Fruit fly (Drosophila melanogaster) whole organism, embryonic: Measurements from ENCODE around the gene Sytbeta.
A peak's percentile ranks its signal among the peaks of the same experiment; 100 is the strongest.

ENCODE experiments used
- CG10267 ChIP-seq: fragments of 200-800 bp; sonication (Bioruptor generic); optimal IDR thresholded peaks from 2 replicates; lab custom pipeline; 2018; ENCODE audit warnings: missing biosample characterization, mild to moderate bottlenecking, missing genetic modification characterization, moderate library complexity
- CG12391 ChIP-seq: fragments of 200-800 bp; sonication (Bioruptor generic); optimal IDR thresholded peaks from 3 replicates; lab custom pipeline; 2018; ENCODE audit warnings: missing biosample characterization, mild to moderate bottlenecking, missing genetic modification characterization, moderate library complexity
- CG14667 ChIP-seq: fragments of 200-800 bp; sonication (Bioruptor generic); IDR thresholded peaks from 2 replicates; pipeline ENCODE4 v1.3.6; 2022; ENCODE audit warnings: missing biosample characterization, missing genetic modification characterization
- CG14965 ChIP-seq: fragments of 200-800 bp; sonication (Bioruptor generic); optimal IDR thresholded peaks from 2 replicates; lab custom pipeline; 2016; ENCODE audit warnings: missing biosample characterization, missing genetic modification characterization, borderline replicate concordance
- CG15696 ChIP-seq: fragments of 200-800 bp; sonication (Bioruptor generic); optimal IDR thresholded peaks from 2 replicates; lab custom pipeline; 2019; ENCODE audit warnings: missing biosample characterization, mild to moderate bottlenecking, missing genetic modification characterization, moderate library complexity
- CG17359 ChIP-seq: fragments of 200-800 bp; sonication (Bioruptor generic); optimal IDR thresholded peaks from 3 replicates; lab custom pipeline; 2018; ENCODE audit warnings: missing biosample characterization, mild to moderate bottlenecking, missing genetic modification characterization, moderate library complexity
- CG2120 ChIP-seq: fragments of 200-800 bp; sonication (Bioruptor generic); optimal IDR thresholded peaks from 3 replicates; lab custom pipeline; 2016; ENCODE audit warnings: missing biosample characterization, missing genetic modification characterization
- CG2202 ChIP-seq: fragments of 200-800 bp; sonication (Bioruptor generic); optimal IDR thresholded peaks from 2 replicates; lab custom pipeline; 2018; ENCODE audit warnings: missing biosample characterization, mild to moderate bottlenecking, missing genetic modification characterization
- CG31441 ChIP-seq: fragments of 200-800 bp; sonication (Bioruptor generic); IDR thresholded peaks from 2 replicates; pipeline ENCODE4 v1.3.6; 2022; ENCODE audit warnings: missing biosample characterization, missing genetic modification characterization
- CG32772 ChIP-seq: fragments of 200-800 bp; sonication (Bioruptor generic); IDR thresholded peaks from 2 replicates; pipeline ENCODE4 v1.3.6; 2022; ENCODE audit warnings: missing biosample characterization, missing genetic modification characterization
- CG33213 ChIP-seq: fragments of 200-800 bp; sonication (Bioruptor generic); optimal IDR thresholded peaks from 3 replicates; lab custom pipeline; 2016; ENCODE audit warnings: missing biosample characterization, missing genetic modification characterization
- CG3995 ChIP-seq: fragments of 200-800 bp; sonication (Bioruptor generic); optimal IDR thresholded peaks from 3 replicates; lab custom pipeline; 2016; ENCODE audit warnings: missing biosample characterization, missing genetic modification characterization
- CG7745 ChIP-seq: fragments of 200-800 bp; sonication (Bioruptor generic); optimal IDR thresholded peaks from 2 replicates; lab custom pipeline; 2018; ENCODE audit warnings: missing biosample characterization, mild to moderate bottlenecking, missing genetic modification characterization, moderate library complexity
- CG7839 ChIP-seq: fragments of 200-800 bp; sonication (Bioruptor generic); optimal IDR thresholded peaks from 3 replicates; lab custom pipeline; 2018; ENCODE audit warnings: missing biosample characterization, mild to moderate bottlenecking, missing genetic modification characterization, moderate library complexity
- CG9797 ChIP-seq: fragments of 200-800 bp; sonication (Bioruptor generic); optimal IDR thresholded peaks from 3 replicates; lab custom pipeline; 2018; ENCODE audit warnings: missing biosample characterization, mild to moderate bottlenecking, missing genetic modification characterization
- CG9932 ChIP-seq: fragments of 200-800 bp; sonication (Bioruptor generic); IDR thresholded peaks from 2 replicates; pipeline ENCODE4 v1.3.6; 2022; ENCODE audit warnings: missing biosample characterization, missing genetic modification characterization
- D19A ChIP-seq: fragments of 200-800 bp; optimal IDR thresholded peaks from 3 replicates; lab custom pipeline; 2019; ENCODE audit warnings: missing biosample characterization, mild to moderate bottlenecking, missing genetic modification characterization, moderate library complexity
- D19B ChIP-seq: fragments of 200-800 bp; sonication (Bioruptor generic); optimal IDR thresholded peaks from 2 replicates; lab custom pipeline; 2017; ENCODE audit warnings: missing biosample characterization, mild to moderate bottlenecking, missing genetic modification characterization
- Drgx ChIP-seq: fragments of 200-800 bp; sonication (Bioruptor generic); IDR thresholded peaks from 2 replicates; pipeline ENCODE4 v1.3.6; 2022; ENCODE audit warnings: missing biosample characterization, missing genetic modification characterization
- Ets65A ChIP-seq: fragments of 200-800 bp; sonication (Bioruptor generic); peaks from one replicate; lab custom pipeline; 2016; ENCODE audit warnings: missing biosample characterization, missing genetic modification characterization
- Fer2 ChIP-seq: fragments of 200-800 bp; sonication (Bioruptor generic); optimal IDR thresholded peaks from 2 replicates; lab custom pipeline; 2018; ENCODE audit warnings: missing biosample characterization, mild to moderate bottlenecking, missing genetic modification characterization, moderate library complexity
- Hr51 ChIP-seq, 2 experiments: fragments of 200-800 bp; sonication (Bioruptor generic); optimal IDR thresholded peaks; 2 replicates in 1 of 2; 3 replicates in 1 of 2; lab custom pipeline; 2016 to 2018; ENCODE audit warnings: missing biosample characterization in 2 of 2, missing genetic modification characterization in 2 of 2, mild to moderate bottlenecking in 1 of 2, moderate library complexity in 1 of 2
- Lim3 ChIP-seq: fragments of 200-800 bp; sonication (Bioruptor generic); IDR thresholded peaks from 2 replicates; pipeline ENCODE4 v1.3.6; 2022; ENCODE audit warnings: missing biosample characterization, missing genetic modification characterization
- NC2α ChIP-seq: fragments of 200-800 bp; sonication (Bioruptor generic); optimal IDR thresholded peaks from 2 replicates; lab custom pipeline; 2016; ENCODE audit warnings: missing biosample characterization, missing genetic modification characterization
- NFAT ChIP-seq: fragments of 200-800 bp; sonication (Bioruptor generic); IDR thresholded peaks from 2 replicates; pipeline ENCODE4 v1.3.6; 2022; ENCODE audit warnings: missing biosample characterization, missing genetic modification characterization
- NfI ChIP-seq: fragments of 200-800 bp; sonication (Bioruptor generic); optimal IDR thresholded peaks from 3 replicates; lab custom pipeline; 2018; ENCODE audit warnings: missing biosample characterization, mild to moderate bottlenecking, missing genetic modification characterization, moderate library complexity
- Oaz ChIP-seq: fragments of 200-800 bp; sonication (Bioruptor generic); IDR thresholded peaks from 2 replicates; pipeline ENCODE4 v1.3.6; 2022; ENCODE audit warnings: missing biosample characterization, missing genetic modification characterization
- Pdp1 ChIP-seq, 2 experiments: fragments of 200-800 bp; sonication (Bioruptor generic); optimal IDR thresholded peaks; 3 replicates each; lab custom pipeline; 2016; ENCODE audit warnings: missing biosample characterization in 2 of 2, missing genetic modification characterization in 2 of 2, mild to moderate bottlenecking in 1 of 2, moderate library complexity in 1 of 2
- Rfx ChIP-seq: fragments of 200-800 bp; sonication (Bioruptor generic); IDR thresholded peaks from 2 replicates; pipeline ENCODE4 v1.3.6; 2022; ENCODE audit warnings: missing biosample characterization, missing genetic modification characterization
- Scr ChIP-seq: fragments of 200-800 bp; sonication (Bioruptor generic); IDR thresholded peaks from 2 replicates; pipeline ENCODE4 v1.3.6; 2022; ENCODE audit warnings: missing biosample characterization, missing genetic modification characterization; ENCODE audit not compliant: partially characterized antibody
- Sox102F ChIP-seq: fragments of 200-800 bp; sonication (Bioruptor generic); optimal IDR thresholded peaks from 2 replicates; lab custom pipeline; 2018; ENCODE audit warnings: missing biosample characterization, mild to moderate bottlenecking, missing genetic modification characterization, moderate library complexity
- ac ChIP-seq: fragments of 200-800 bp; sonication (Bioruptor generic); optimal IDR thresholded peaks from 3 replicates; lab custom pipeline; 2017; ENCODE audit warnings: missing biosample characterization, mild to moderate bottlenecking, missing genetic modification characterization
- bigmax ChIP-seq: fragments of 200-800 bp; sonication (Bioruptor generic); optimal IDR thresholded peaks from 2 replicates; lab custom pipeline; 2018; ENCODE audit warnings: missing biosample characterization, mild to moderate bottlenecking, missing genetic modification characterization
- crp ChIP-seq, 2 experiments: fragments of 200-800 bp; sonication (Bioruptor generic); optimal IDR thresholded peaks; 2 replicates in 1 of 2; 3 replicates in 1 of 2; lab custom pipeline; 2017; ENCODE audit warnings: missing biosample characterization in 2 of 2, missing genetic modification characterization in 2 of 2, mild to moderate bottlenecking in 1 of 2, moderate library complexity in 1 of 2
- dmrt99B ChIP-seq: fragments of 200-800 bp; sonication (Bioruptor generic); optimal IDR thresholded peaks from 2 replicates; lab custom pipeline; 2018; ENCODE audit warnings: missing biosample characterization, mild to moderate bottlenecking, missing genetic modification characterization, moderate library complexity
- dpn ChIP-seq, 2 experiments: fragments of 200-800 bp; sonication (Bioruptor generic); optimal IDR thresholded peaks; 3 replicates each; lab custom pipeline; 2016; ENCODE audit warnings: missing biosample characterization in 2 of 2, missing genetic modification characterization in 2 of 2
- ftz-f1 ChIP-seq: fragments of 200-800 bp; sonication (Bioruptor generic); optimal IDR thresholded peaks from 2 replicates; lab custom pipeline; 2016; ENCODE audit warnings: missing biosample characterization, missing genetic modification characterization
- gce ChIP-seq: fragments of 200-800 bp; sonication (Bioruptor generic); IDR thresholded peaks from 3 replicates; pipeline ENCODE4 v1.3.6; 2022; ENCODE audit warnings: missing biosample characterization, missing genetic modification characterization
- h ChIP-seq: fragments of >200 bp; optimal IDR thresholded peaks from 2 replicates; lab custom pipeline; 2017
- lab ChIP-seq: fragments of 200-800 bp; sonication (Bioruptor generic); optimal IDR thresholded peaks from 3 replicates; lab custom pipeline; 2017; ENCODE audit warnings: missing biosample characterization, missing genetic modification characterization, mild to moderate bottlenecking, moderate library complexity, missing genetic modification reagents
- lbe ChIP-seq: fragments of 200-800 bp; sonication (Bioruptor generic); optimal IDR thresholded peaks from 2 replicates; lab custom pipeline; 2016; ENCODE audit warnings: missing biosample characterization, mild to moderate bottlenecking, missing genetic modification characterization
- nmo ChIP-seq: fragments of 200-800 bp; sonication (Bioruptor generic); optimal IDR thresholded peaks from 2 replicates; lab custom pipeline; 2018; ENCODE audit warnings: missing biosample characterization, mild to moderate bottlenecking, missing genetic modification characterization, moderate library complexity
- ro ChIP-seq: fragments of 200-800 bp; sonication (Bioruptor generic); IDR thresholded peaks from 2 replicates; pipeline ENCODE4 v1.3.6; 2022; ENCODE audit warnings: missing biosample characterization, missing genetic modification characterization
- row ChIP-seq: fragments of 200-800 bp; sonication (Bioruptor generic); IDR thresholded peaks from 3 replicates; pipeline ENCODE4 v1.3.6; 2022; ENCODE audit warnings: missing biosample characterization, missing genetic modification characterization
- run ChIP-seq: fragments of 200-800 bp; sonication (Bioruptor generic); optimal IDR thresholded peaks from 3 replicates; lab custom pipeline; 2018; ENCODE audit warnings: missing biosample characterization, mild to moderate bottlenecking, missing genetic modification characterization
- scrt ChIP-seq: fragments of 200-800 bp; sonication (Bioruptor generic); optimal IDR thresholded peaks from 2 replicates; lab custom pipeline; 2018; ENCODE audit warnings: missing biosample characterization, mild to moderate bottlenecking, missing genetic modification characterization, moderate library complexity
- sob ChIP-seq: fragments of 200-800 bp; sonication (Bioruptor generic); IDR thresholded peaks from 2 replicates; pipeline ENCODE4 v1.3.6; 2022; ENCODE audit warnings: missing biosample characterization, missing genetic modification characterization
- stc ChIP-seq: fragments of 200-800 bp; sonication (Bioruptor generic); IDR thresholded peaks from 2 replicates; pipeline ENCODE4 v1.3.6; 2022; ENCODE audit warnings: missing biosample characterization, missing genetic modification characterization
- ttk ChIP-seq: fragments of 200-800 bp; sonication (Bioruptor generic); IDR thresholded peaks from 2 replicates; pipeline ENCODE4 v2.1.2; 2022; ENCODE audit warnings: missing biosample characterization, missing genetic modification characterization
- unpg ChIP-seq: fragments of 200-800 bp; sonication (Bioruptor generic); optimal IDR thresholded peaks from 3 replicates; lab custom pipeline; 2018; ENCODE audit warnings: missing biosample characterization, mild to moderate bottlenecking, missing genetic modification characterization, moderate library complexity
- z ChIP-seq: fragments of 200-800 bp; sonication (Bioruptor generic); IDR thresholded peaks from 3 replicates; pipeline ENCODE4 v1.3.6; 2022; ENCODE audit warnings: missing biosample characterization, missing genetic modification characterization

Sytbeta gene

DNA sequence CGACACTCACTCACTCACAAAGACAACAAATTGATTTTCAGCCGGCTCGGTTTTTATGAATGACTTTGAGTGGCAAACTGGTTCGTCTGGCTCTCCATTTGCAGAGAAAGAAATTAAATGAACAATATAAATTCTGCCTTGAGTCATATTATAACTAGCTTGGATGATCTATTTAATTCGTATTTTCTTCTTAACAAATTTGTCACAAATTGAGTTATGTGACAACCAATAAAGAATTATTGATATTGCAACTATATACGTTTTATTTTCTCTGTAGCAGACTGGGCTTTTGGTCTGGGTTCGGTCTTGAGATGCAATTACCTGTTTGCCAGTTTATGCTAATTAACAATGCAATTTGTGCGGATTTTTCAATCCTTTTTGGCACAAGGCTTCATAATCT lies 58.0 kb downstream of the Sytbeta start (continued):
- peak; percentile 52; the same call in 1 of the 2 replicates for TF ChIP-seq ttk (GFP tag; lab: Robert Waterston, UW)
- TF ChIP-seq nmo (GFP tag; lab: Kevin White, UChicago), result peak; percentile 2
- peak; percentile 39; the same call in 1 of the 2 replicates for TF ChIP-seq CG32772 (GFP tag; lab: Robert Waterston, UW)
- TF ChIP-seq sob, result no peak
- TF ChIP-seq run (tag; lab: Kevin White, UChicago), result no peak
- TF ChIP-seq D19B, result no peak
- TF ChIP-seq dmrt99B, result peak; percentile 18
- peak in 1 of 2 experiments; percentile 11 for TF ChIP-seq Pdp1 (GFP tag; optimal IDR thresholded peaks at IDR 0.05; lab: Kevin White, UChicago)
- TF ChIP-seq stc (GFP tag; lab: Robert Waterston, UW), result no peak
- no peak for TF ChIP-seq CG2120 (GFP tag; lab: Kevin White, UChicago)
- TF ChIP-seq unpg (GFP tag; lab: Kevin White, UChicago), result peak; percentile 48
- TF ChIP-seq ac (GFP tag; lab: Kevin White, UChicago), result no peak
- no peak for TF ChIP-seq NfI (GFP tag; lab: Kevin White, UChicago)
- TF ChIP-seq CG33213 (GFP tag; lab: Kevin White, UChicago), result no peak
- 0 out of 3 replicates have a peak, but pooled peaks have one; percentile 30 for TF ChIP-seq z
- TF ChIP-seq bigmax, result no peak
- no peak for TF ChIP-seq crp (GFP tag; optimal IDR thresholded peaks at IDR 0.05; lab: Kevin White, UChicago)
- TF ChIP-seq Sox102F (GFP tag; lab: Kevin White, UChicago), result peak; percentile 46
- TF ChIP-seq h (lab: Kevin White, UChicago), result no peak
- no peak for TF ChIP-seq Lim3 (GFP tag; lab: Robert Waterston, UW)
- no peak for TF ChIP-seq Fer2 (tag; lab: Kevin White, UChicago)
- no peak for TF ChIP-seq CG3995 (GFP tag; lab: Kevin White, UChicago)
- TF ChIP-seq ftz-f1 (GFP tag; lab: Kevin White, UChicago), result no peak
- no peak for TF ChIP-seq scrt
- no peak for TF ChIP-seq lab (GFP tag; lab: Kevin White, UChicago)
- no peak for TF ChIP-seq gce (GFP tag; lab: Robert Waterston, UW)
- TF ChIP-seq dpn (GFP tag; optimal IDR thresholded peaks at IDR 0.05; lab: Kevin White, UChicago), result no peak
- TF ChIP-seq CG12391 (tag; lab: Kevin White, UChicago), result peak; percentile 9
- TF ChIP-seq NC2α (GFP tag; lab: Kevin White, UChicago), result no peak
- no peak for TF ChIP-seq Scr
- TF ChIP-seq CG14965, result no peak
- TF ChIP-seq CG9797 (GFP tag; lab: Kevin White, UChicago), result no peak
- no peak for TF ChIP-seq CG9932 (GFP tag; lab: Robert Waterston, UW)
- TF ChIP-seq CG17359 (tag; lab: Kevin White, UChicago), result peak; percentile 7
- TF ChIP-seq CG7745 (tag; lab: Kevin White, UChicago), result no peak
- TF ChIP-seq lbe (GFP tag; lab: Kevin White, UChicago), result no peak
- TF ChIP-seq Hr51 (GFP tag; optimal IDR thresholded peaks at IDR 0.05; lab: Kevin White, UChicago), result no peak
- TF ChIP-seq ro, result no peak
- TF ChIP-seq NFAT (GFP tag; lab: Robert Waterston, UW), result no peak
- TF ChIP-seq Drgx, result peak; percentile 92
- TF ChIP-seq Rfx (GFP tag; lab: Robert Waterston, UW), result no peak
- TF ChIP-seq Ets65A (GFP tag; lab: Kevin White, UChicago), result peak; percentile 68
- TF ChIP-seq CG7839 (tag; lab: Kevin White, UChicago), result no peak
- no peak for TF ChIP-seq CG10267 (tag; lab: Kevin White, UChicago)
- no peak for TF ChIP-seq Oaz (GFP tag; lab: Robert Waterston, UW)
- no peak for TF ChIP-seq D19A (tag; lab: Kevin White, UChicago)
- TF ChIP-seq CG15696 (tag; lab: Kevin White, UChicago), result no peak
- TF ChIP-seq CG2202, result no peak
- TF ChIP-seq CG14667 (GFP tag; lab: Robert Waterston, UW), result no peak
- TF ChIP-seq CG31441 (GFP tag; lab: Robert Waterston, UW), result peak; percentile 22; the same call in 1 of the 2 replicates
- peak; percentile 36; the same call in 1 of the 3 replicates for TF ChIP-seq row (GFP tag; lab: Robert Waterston, UW)
